Fruit fly (Drosophila melanogaster): ENCODE results near the gene CG42709.

CG42709 gene

dm6 chr3L:12804035-12804729 lies 14.2 kb downstream of the CG42709 start (continued):
- TF ChIP-seq usp (GFP tag; optimal IDR thresholded peaks at IDR 0.05) (no peak), CG14965 (GFP tag; optimal IDR thresholded peaks at IDR 0.05; ENCODE audit: borderline replicate concordance) (no peak), btn (GFP tag; optimal IDR thresholded peaks at IDR 0.05) (no peak), CG12769 (tag; optimal IDR thresholded peaks at IDR 0.05) (no peak), Hmx (GFP tag; optimal IDR thresholded peaks at IDR 0.05) (no peak), CG18764 (GFP tag; optimal IDR thresholded peaks at IDR 0.05) (no peak)

DNA sequence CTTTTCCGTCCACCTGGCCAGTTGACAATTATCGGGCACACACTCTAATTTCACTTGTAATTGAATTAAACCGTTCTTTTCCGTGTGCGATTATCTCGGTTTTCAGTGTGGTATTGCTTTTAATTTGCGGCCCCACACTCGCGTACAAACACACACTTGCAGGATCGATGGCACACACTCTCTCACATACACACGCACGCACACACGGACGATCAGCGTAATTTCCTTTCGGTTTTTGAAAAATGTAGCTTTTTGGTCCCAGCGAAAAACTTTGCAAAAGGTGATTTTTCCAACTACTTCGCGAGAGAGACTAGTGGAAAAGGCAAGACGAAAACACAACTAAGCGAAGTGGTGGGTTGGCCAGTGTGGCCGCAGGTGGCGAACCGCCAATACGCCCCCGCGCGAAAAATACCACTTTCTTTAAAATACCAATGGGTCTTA lies 14.8 kb downstream of the CG42709 start, which contains the start of gene Atg1:
Atg1 (minus strand) TSS at position 387 of the 441 bp plus-strand sequence.
- TF ChIP-seq dan (GFP tag; IDR thresholded peaks at IDR 0.05) = no peak
- no peak for TF ChIP-seq ase (GFP tag; IDR thresholded peaks at IDR 0.05)
- no peak for TF ChIP-seq CG6683 (GFP tag; optimal IDR thresholded peaks at IDR 0.05)
- no peak for TF ChIP-seq Ets97D (GFP tag; optimal IDR thresholded peaks at IDR 0.05)
- peak; percentile 74 for TF ChIP-seq gfzf (GFP tag; optimal IDR thresholded peaks at IDR 0.05)
- TF ChIP-seq Awh (GFP tag; IDR thresholded peaks at IDR 0.05) = no peak
- TF ChIP-seq Ets65A (GFP tag) = no peak
- no peak for TF ChIP-seq lbe (GFP tag; optimal IDR thresholded peaks at IDR 0.05)
- no peak for TF ChIP-seq slou (GFP tag; optimal IDR thresholded peaks at IDR 0.05)
- no peak for TF ChIP-seq CG14050 (GFP tag; IDR thresholded peaks at IDR 0.05)
- TF ChIP-seq tio (GFP tag; optimal IDR thresholded peaks at IDR 0.05) = no peak
- no peak for TF ChIP-seq CG13424 (tag; optimal IDR thresholded peaks at IDR 0.05)
- TF ChIP-seq Opbp (GFP tag; IDR thresholded peaks at IDR 0.05; ENCODE audit: partially characterized antibody) = no peak
- no peak for TF ChIP-seq Doc3 (GFP tag; IDR thresholded peaks at IDR 0.05; ENCODE audit: partially characterized antibody)
- peak; percentile 12 for TF ChIP-seq salm (tag; optimal IDR thresholded peaks at IDR 0.05)
- no peak for TF ChIP-seq CG11696 (GFP tag; IDR thresholded peaks at IDR 0.05)
- TF ChIP-seq slp2 (GFP tag; optimal IDR thresholded peaks at IDR 0.05) = no peak
- TF ChIP-seq CG4328 (GFP tag; optimal IDR thresholded peaks at IDR 0.05) = no peak
- no peak for TF ChIP-seq Xbp1 (GFP tag; optimal IDR thresholded peaks at IDR 0.05)
- peak; percentile 51 for TF ChIP-seq her (GFP tag; optimal IDR thresholded peaks at IDR 0.05)
- TF ChIP-seq CG10366 (GFP tag; IDR thresholded peaks at IDR 0.05) = no peak
- TF ChIP-seq NC2β (GFP tag; optimal IDR thresholded peaks at IDR 0.05) = no peak
- no peak; the same call in 2 of the 3 replicates for TF ChIP-seq CG6791 (GFP tag; IDR thresholded peaks at IDR 0.05; ENCODE audit: partially characterized antibody)
- TF ChIP-seq CG17912 (GFP tag; optimal IDR thresholded peaks at IDR 0.05) = no peak
- TF ChIP-seq esg (GFP tag; conservative IDR thresholded peaks at IDR 0.05) = no peak
- peak; percentile 19; the same call in 1 of the 2 replicates for TF ChIP-seq nerfin-2 (GFP tag; IDR thresholded peaks at IDR 0.05; ENCODE audit: partially characterized antibody)
- peak; percentile 11 for TF ChIP-seq CG13296 (GFP tag; optimal IDR thresholded peaks at IDR 0.05)
- no peak for TF ChIP-seq ac (GFP tag; optimal IDR thresholded peaks at IDR 0.05)
- TF ChIP-seq Aef1 (GFP tag; IDR thresholded peaks at IDR 0.05) = no peak
- no peak for TF ChIP-seq NC2α (GFP tag; optimal IDR thresholded peaks at IDR 0.05)
- no peak for TF ChIP-seq Nf-YB (GFP tag; optimal IDR thresholded peaks at IDR 0.05)
- TF ChIP-seq pfk (GFP tag; optimal IDR thresholded peaks at IDR 0.05) = no peak
- TF ChIP-seq CG6654 (GFP tag; optimal IDR thresholded peaks at IDR 0.05) = no peak
- TF ChIP-seq Dek (tag; optimal IDR thresholded peaks at IDR 0.05) = peak; percentile 2
- no peak for TF ChIP-seq yki (optimal IDR thresholded peaks at IDR 0.05)
- TF ChIP-seq CG15269 (tag; optimal IDR thresholded peaks at IDR 0.05) = no peak
- TF ChIP-seq HLH3B (GFP tag; IDR thresholded peaks at IDR 0.05) = no peak
- no peak for TF ChIP-seq grau (tag; optimal IDR thresholded peaks at IDR 0.05)
- no peak for TF ChIP-seq CG16863 (GFP tag; optimal IDR thresholded peaks at IDR 0.05)
- TF ChIP-seq cato (GFP tag; optimal IDR thresholded peaks at IDR 0.05; ENCODE audit: borderline replicate concordance) = no peak
- TF ChIP-seq CTCF (GFP tag; optimal IDR thresholded peaks at IDR 0.05) = no peak
- no peak for TF ChIP-seq gt (GFP tag; IDR thresholded peaks at IDR 0.05)
- TF ChIP-seq abd-A (tag; optimal IDR thresholded peaks at IDR 0.05) = no peak
- TF ChIP-seq NK7.1 (GFP tag; optimal IDR thresholded peaks at IDR 0.05) = no peak
